Fruit fly (Drosophila melanogaster) whole organism, adult: ENCODE results near the gene Septin4.

Experiments used
- bab1 ChIP-seq: fragments of 200-800 bp; sonication (Bioruptor generic); optimal IDR thresholded peaks from 3 replicates; lab custom pipeline; 2019; ENCODE audit warnings: missing biosample characterization, mild to moderate bottlenecking, missing genetic modification characterization, moderate library complexity
- cnc ChIP-seq, 2 experiments: fragments of >200 bp; optimal IDR thresholded peaks; 2 replicates each; lab custom pipeline; 2017

DNA sequence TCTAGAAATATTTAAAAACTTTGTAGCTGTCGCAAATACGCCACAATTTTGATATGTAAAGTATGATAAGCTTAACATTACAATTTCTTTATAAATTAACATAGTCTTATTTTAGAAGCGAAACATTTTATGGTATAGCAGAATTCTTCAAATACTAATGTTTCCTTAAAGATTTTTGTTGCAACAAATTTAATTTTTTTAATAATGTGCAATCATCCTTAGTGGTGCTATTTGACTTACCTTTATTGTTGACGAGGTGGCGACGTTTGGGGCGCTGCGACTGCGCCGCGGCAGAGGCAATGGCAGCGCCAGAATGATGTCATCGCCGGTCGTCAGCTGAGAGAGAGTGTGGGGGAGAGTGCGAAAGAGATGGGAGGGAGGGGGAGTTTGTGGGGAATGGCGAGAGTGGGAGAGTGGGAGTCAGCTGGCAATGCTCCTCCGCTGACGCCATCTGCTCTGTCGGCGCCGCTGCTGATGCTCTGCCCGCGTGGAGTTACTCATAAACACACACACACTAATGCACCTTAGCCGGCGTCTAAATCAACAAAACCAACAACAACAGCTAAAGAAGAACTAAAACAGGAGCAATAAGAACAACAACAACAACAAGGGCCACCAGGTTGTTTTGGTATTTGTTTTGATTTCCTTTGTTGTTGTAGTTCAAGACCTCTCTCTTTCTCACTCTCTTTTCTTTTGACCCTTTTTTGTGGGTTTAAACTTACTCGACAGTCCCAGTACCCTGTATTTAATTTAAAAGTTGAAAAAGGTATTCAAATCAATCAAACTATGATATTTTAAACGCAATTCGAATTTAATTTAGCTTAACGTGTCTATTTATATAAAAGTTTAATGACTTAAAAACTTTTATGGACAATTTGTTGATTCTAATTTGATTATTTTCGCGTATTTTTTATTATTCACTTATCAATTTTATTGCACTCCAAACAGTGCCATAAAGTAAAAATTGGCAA lies 28.5 kb upstream of the Septin4 start:
- no peak for TF ChIP-seq cnc (optimal IDR thresholded peaks at IDR 0.05; lab: Kevin White, UChicago)
- TF ChIP-seq bab1 (GFP tag; lab: Kevin White, UChicago), result peak; percentile 43
